Fruit fly (Drosophila melanogaster) whole organism, embryonic: ENCODE data around the gene tj.

Source experiments
- Ada2b ChIP-seq: fragments of 200-800 bp; sonication (Bioruptor generic); IDR thresholded peaks from 2 replicates; pipeline ENCODE4 v1.3.6; 2022; ENCODE audit warnings: missing biosample characterization, missing genetic modification characterization
- Atf6 ChIP-seq: fragments of 200-800 bp; sonication (Bioruptor generic); IDR thresholded peaks from 2 replicates; pipeline ENCODE4 v1.3.6; 2022; ENCODE audit warnings: missing biosample characterization, missing genetic modification characterization
- CG10267 ChIP-seq: fragments of 200-800 bp; sonication (Bioruptor generic); optimal IDR thresholded peaks from 2 replicates; lab custom pipeline; 2018; ENCODE audit warnings: missing biosample characterization, mild to moderate bottlenecking, missing genetic modification characterization, moderate library complexity
- CG12071 ChIP-seq: fragments of 200-800 bp; sonication (Bioruptor generic); optimal IDR thresholded peaks from 3 replicates; lab custom pipeline; 2018; ENCODE audit warnings: missing biosample characterization, mild to moderate bottlenecking, missing genetic modification characterization
- CG12299 ChIP-seq: fragments of 200-800 bp; sonication (Bioruptor generic); optimal IDR thresholded peaks from 2 replicates; lab custom pipeline; 2018; ENCODE audit warnings: missing biosample characterization, mild to moderate bottlenecking, missing genetic modification characterization
- CG12744 ChIP-seq: fragments of 200-800 bp; sonication (Bioruptor generic); optimal IDR thresholded peaks from 2 replicates; lab custom pipeline; 2016; ENCODE audit warnings: missing biosample characterization, missing genetic modification characterization
- CG12769 ChIP-seq: fragments of 200-800 bp; sonication (Bioruptor generic); optimal IDR thresholded peaks from 2 replicates; lab custom pipeline; 2019; ENCODE audit warnings: missing biosample characterization, mild to moderate bottlenecking, missing genetic modification characterization, moderate library complexity
- CG14710 ChIP-seq: fragments of 200-800 bp; sonication (Bioruptor generic); optimal IDR thresholded peaks from 3 replicates; lab custom pipeline; 2019; ENCODE audit warnings: missing biosample characterization, mild to moderate bottlenecking, missing genetic modification characterization, moderate library complexity
- CG1602 ChIP-seq: fragments of 200-800 bp; sonication (Bioruptor generic); optimal IDR thresholded peaks from 3 replicates; lab custom pipeline; 2016; ENCODE audit warnings: missing biosample characterization, missing genetic modification characterization
- CG1603 ChIP-seq: fragments of 200-800 bp; sonication (Bioruptor generic); optimal IDR thresholded peaks from 2 replicates; lab custom pipeline; 2019; ENCODE audit warnings: missing biosample characterization, mild to moderate bottlenecking, missing genetic modification characterization, moderate library complexity
- CG16815 ChIP-seq: fragments of 200-800 bp; sonication (Bioruptor generic); optimal IDR thresholded peaks from 3 replicates; lab custom pipeline; 2017; ENCODE audit warnings: missing biosample characterization, mild to moderate bottlenecking, missing genetic modification characterization
- CG16863 ChIP-seq: fragments of 200-800 bp; sonication (Bioruptor generic); optimal IDR thresholded peaks from 3 replicates; lab custom pipeline; 2016; ENCODE audit warnings: missing biosample characterization, missing genetic modification characterization
- CG17186 ChIP-seq: fragments of 200-800 bp; sonication (Bioruptor generic); optimal IDR thresholded peaks from 3 replicates; lab custom pipeline; 2017; ENCODE audit warnings: missing biosample characterization, missing genetic modification reagents, missing genetic modification characterization
- CG17328 ChIP-seq: fragments of 200-800 bp; sonication (Bioruptor generic); IDR thresholded peaks from 2 replicates; pipeline ENCODE4 v1.3.6; 2022; ENCODE audit warnings: missing biosample characterization, missing genetic modification characterization
- CG17359 ChIP-seq: fragments of 200-800 bp; sonication (Bioruptor generic); optimal IDR thresholded peaks from 3 replicates; lab custom pipeline; 2018; ENCODE audit warnings: missing biosample characterization, mild to moderate bottlenecking, missing genetic modification characterization, moderate library complexity
- CG17568 ChIP-seq: fragments of 200-800 bp; sonication (Bioruptor generic); optimal IDR thresholded peaks from 2 replicates; lab custom pipeline; 2018; ENCODE audit warnings: missing biosample characterization, mild to moderate bottlenecking, missing genetic modification characterization, moderate library complexity
- CG31224 ChIP-seq: fragments of 200-800 bp; sonication (Bioruptor generic); IDR thresholded peaks from 2 replicates; pipeline ENCODE4 v1.3.6; 2022; ENCODE audit warnings: missing biosample characterization, missing genetic modification characterization
- CG4730 ChIP-seq: fragments of 200-800 bp; sonication (Bioruptor generic); IDR thresholded peaks from 2 replicates; pipeline ENCODE4 v1.3.6; 2022; ENCODE audit warnings: missing biosample characterization, missing genetic modification characterization
- CG5245 ChIP-seq: fragments of 200-800 bp; sonication (Bioruptor generic); optimal IDR thresholded peaks from 3 replicates; lab custom pipeline; 2016; ENCODE audit warnings: missing biosample characterization, missing genetic modification characterization
- CG6854 ChIP-seq: fragments of 200-800 bp; sonication (Bioruptor generic); optimal IDR thresholded peaks from 3 replicates; lab custom pipeline; 2017; ENCODE audit warnings: missing biosample characterization, mild to moderate bottlenecking, missing genetic modification characterization
- CG7271 ChIP-seq: fragments of 200-800 bp; sonication (Bioruptor generic); optimal IDR thresholded peaks from 2 replicates; lab custom pipeline; 2018; ENCODE audit warnings: missing biosample characterization, mild to moderate bottlenecking, missing genetic modification characterization, moderate library complexity
- CG7928 ChIP-seq: fragments of 200-800 bp; sonication (Bioruptor generic); optimal IDR thresholded peaks from 2 replicates; lab custom pipeline; 2017; ENCODE audit warnings: missing biosample characterization, mild to moderate bottlenecking, missing genetic modification characterization
- CG8281 ChIP-seq: fragments of 200-800 bp; sonication (Bioruptor generic); optimal IDR thresholded peaks from 2 replicates; lab custom pipeline; 2018; ENCODE audit warnings: missing biosample characterization, mild to moderate bottlenecking, missing genetic modification characterization, moderate library complexity
- CG9215 ChIP-seq: fragments of 200-800 bp; sonication (Bioruptor generic); IDR thresholded peaks from 2 replicates; pipeline ENCODE4 v1.3.6; 2022; ENCODE audit warnings: missing biosample characterization, missing genetic modification characterization
- Dip3 ChIP-seq: fragments of 200-800 bp; sonication (Bioruptor generic); optimal IDR thresholded peaks from 3 replicates; lab custom pipeline; 2016; ENCODE audit warnings: missing biosample characterization, missing genetic modification characterization
- E2f1 ChIP-seq: fragments of 200-800 bp; sonication (Bioruptor generic); IDR thresholded peaks from 2 replicates; pipeline ENCODE4 v1.3.6; 2022; ENCODE audit warnings: missing biosample characterization, missing genetic modification characterization
- Hr51 ChIP-seq, 2 experiments: fragments of 200-800 bp; sonication (Bioruptor generic); optimal IDR thresholded peaks; 2 replicates in 1 of 2; 3 replicates in 1 of 2; lab custom pipeline; 2016 to 2018; ENCODE audit warnings: missing biosample characterization in 2 of 2, missing genetic modification characterization in 2 of 2, mild to moderate bottlenecking in 1 of 2, moderate library complexity in 1 of 2
- Kr ChIP-seq: fragments of 200-800 bp; sonication (Bioruptor generic); optimal IDR thresholded peaks from 2 replicates; lab custom pipeline; 2017; ENCODE audit warnings: missing biosample characterization, mild to moderate bottlenecking, missing genetic modification characterization
- Mad ChIP-seq: fragments of 200-800 bp; sonication (Bioruptor generic); optimal IDR thresholded peaks from 2 replicates; lab custom pipeline; 2016; ENCODE audit warnings: missing biosample characterization, missing genetic modification characterization
- Nf-YC ChIP-seq: fragments of 200-800 bp; optimal IDR thresholded peaks from 3 replicates; lab custom pipeline; 2019; ENCODE audit warnings: missing biosample characterization, mild to moderate bottlenecking, missing genetic modification characterization, moderate library complexity
- Rfx ChIP-seq: fragments of 200-800 bp; sonication (Bioruptor generic); IDR thresholded peaks from 2 replicates; pipeline ENCODE4 v1.3.6; 2022; ENCODE audit warnings: missing biosample characterization, missing genetic modification characterization
- ara ChIP-seq: fragments of 200-800 bp; sonication (Bioruptor generic); IDR thresholded peaks from 2 replicates; pipeline ENCODE4 v1.3.6; 2022; ENCODE audit warnings: missing biosample characterization, missing genetic modification characterization
- ase ChIP-seq: fragments of 200-800 bp; sonication (Bioruptor generic); IDR thresholded peaks from 3 replicates; pipeline ENCODE4 v1.3.6; 2022; ENCODE audit warnings: missing biosample characterization, missing genetic modification characterization
- az2 ChIP-seq: fragments of 200-800 bp; sonication (Bioruptor generic); optimal IDR thresholded peaks from 3 replicates; lab custom pipeline; 2016; ENCODE audit warnings: missing biosample characterization, missing genetic modification characterization
- chm ChIP-seq: fragments of 200-800 bp; sonication (Bioruptor generic); IDR thresholded peaks from 2 replicates; pipeline ENCODE4 v1.3.6; 2022; ENCODE audit warnings: missing biosample characterization, missing genetic modification characterization
- croc ChIP-seq: fragments of 200-800 bp; sonication (Bioruptor generic); conservative IDR thresholded peaks from 3 replicates; pipeline ENCODE4 v1.3.6; 2022; ENCODE audit warnings: missing biosample characterization, missing genetic modification characterization
- disco-r ChIP-seq: fragments of 200-800 bp; sonication (Bioruptor generic); optimal IDR thresholded peaks from 2 replicates; lab custom pipeline; 2016; ENCODE audit warnings: missing biosample characterization, missing genetic modification characterization
- dmrt11E ChIP-seq: fragments of 200-800 bp; sonication (Bioruptor generic); optimal IDR thresholded peaks from 3 replicates; lab custom pipeline; 2018; ENCODE audit warnings: missing biosample characterization, mild to moderate bottlenecking, missing genetic modification characterization, moderate library complexity
- en ChIP-seq: fragments of 200-800 bp; sonication (Bioruptor generic); optimal IDR thresholded peaks from 2 replicates; lab custom pipeline; 2016; ENCODE audit warnings: missing biosample characterization, missing genetic modification characterization
- fd3F ChIP-seq: fragments of 200-800 bp; sonication (Bioruptor generic); optimal IDR thresholded peaks from 2 replicates; lab custom pipeline; 2018; ENCODE audit warnings: missing biosample characterization, mild to moderate bottlenecking, missing genetic modification characterization, moderate library complexity
- fu2 ChIP-seq: fragments of 200-800 bp; sonication (Bioruptor generic); optimal IDR thresholded peaks from 2 replicates; lab custom pipeline; 2016; ENCODE audit warnings: missing biosample characterization, missing genetic modification characterization
- h ChIP-seq: fragments of >200 bp; optimal IDR thresholded peaks from 2 replicates; lab custom pipeline; 2017
- luna ChIP-seq: fragments of 200-800 bp; sonication (Bioruptor generic); optimal IDR thresholded peaks from 2 replicates; lab custom pipeline; 2016; ENCODE audit warnings: missing biosample characterization, missing genetic modification characterization
- mirr ChIP-seq: fragments of 200-800 bp; sonication (Bioruptor generic); optimal IDR thresholded peaks from 3 replicates; lab custom pipeline; 2018; ENCODE audit warnings: missing biosample characterization, mild to moderate bottlenecking, missing genetic modification characterization
- oc ChIP-seq: fragments of 200-800 bp; sonication (Bioruptor generic); optimal IDR thresholded peaks from 2 replicates; lab custom pipeline; 2018; ENCODE audit warnings: missing biosample characterization, mild to moderate bottlenecking, missing genetic modification characterization, moderate library complexity
- odd ChIP-seq: fragments of 200-800 bp; sonication (Bioruptor generic); optimal IDR thresholded peaks from 2 replicates; lab custom pipeline; 2017; ENCODE audit warnings: missing biosample characterization, mild to moderate bottlenecking, missing genetic modification characterization
- row ChIP-seq: fragments of 200-800 bp; sonication (Bioruptor generic); IDR thresholded peaks from 3 replicates; pipeline ENCODE4 v1.3.6; 2022; ENCODE audit warnings: missing biosample characterization, missing genetic modification characterization
- run ChIP-seq: fragments of 200-800 bp; sonication (Bioruptor generic); optimal IDR thresholded peaks from 3 replicates; lab custom pipeline; 2018; ENCODE audit warnings: missing biosample characterization, mild to moderate bottlenecking, missing genetic modification characterization
- trem ChIP-seq: fragments of 200-800 bp; optimal IDR thresholded peaks from 3 replicates; lab custom pipeline; 2019; ENCODE audit warnings: missing biosample characterization, mild to moderate bottlenecking, missing genetic modification characterization, moderate library complexity
- trh ChIP-seq: fragments of 200-800 bp; sonication (Bioruptor generic); optimal IDR thresholded peaks from 2 replicates; lab custom pipeline; 2016; ENCODE audit warnings: missing biosample characterization, missing genetic modification characterization
- tup ChIP-seq: fragments of 200-800 bp; sonication (Bioruptor generic); optimal IDR thresholded peaks from 2 replicates; lab custom pipeline; 2016; ENCODE audit warnings: missing biosample characterization, mild to moderate bottlenecking, missing genetic modification characterization, moderate library complexity
- wor ChIP-seq: fragments of 200-800 bp; sonication (Bioruptor generic); IDR thresholded peaks from 2 replicates; pipeline ENCODE4 v1.3.6; 2022; ENCODE audit warnings: missing biosample characterization, missing genetic modification characterization

The tj gene

dm6 chr2L:19444734-19445140 lies 19.3 kb upstream of the tj start, which contains the start of gene Hs2st (continued):
- peak; percentile 88 for TF ChIP-seq chm (GFP tag; lab: Robert Waterston, UW)
- TF ChIP-seq croc (GFP tag; lab: Robert Waterston, UW): peak; percentile 91
- peak; percentile 19 for TF ChIP-seq run (tag; lab: Kevin White, UChicago)
- TF ChIP-seq CG7271 (tag; lab: Kevin White, UChicago): peak; percentile 51
- TF ChIP-seq Dip3 (GFP tag; lab: Kevin White, UChicago): peak; percentile 97
- peak; percentile 96 for TF ChIP-seq CG12769 (tag; lab: Kevin White, UChicago)
- TF ChIP-seq CG4730: peak; percentile 90
- peak; percentile 96 for TF ChIP-seq Rfx (GFP tag; lab: Robert Waterston, UW)
- peak; percentile 81 for TF ChIP-seq trh (GFP tag; lab: Kevin White, UChicago)
- TF ChIP-seq oc: peak; percentile 65
- peak; percentile 90 for TF ChIP-seq Ada2b
- TF ChIP-seq fd3F (GFP tag; lab: Kevin White, UChicago): peak; percentile 88
- peak; percentile 86 for TF ChIP-seq ara (GFP tag; lab: Robert Waterston, UW)
- TF ChIP-seq CG8281 (tag; lab: Kevin White, UChicago): peak; percentile 65
- TF ChIP-seq Hr51 (GFP tag; optimal IDR thresholded peaks at IDR 0.05; lab: Kevin White, UChicago): peak; percentile 87 to 97
- TF ChIP-seq CG9215 (GFP tag; lab: Robert Waterston, UW): peak; percentile 96
- TF ChIP-seq CG17186 (GFP tag; lab: Kevin White, UChicago): peak; percentile 84
- TF ChIP-seq fu2: peak; percentile 96
- peak; percentile 95 for TF ChIP-seq CG1602 (GFP tag; lab: Kevin White, UChicago)
- peak; percentile 83 for TF ChIP-seq Nf-YC
- no peak for TF ChIP-seq h
- TF ChIP-seq CG10267 (tag; lab: Kevin White, UChicago): peak; percentile 99
- TF ChIP-seq CG16863 (GFP tag; lab: Kevin White, UChicago): peak; percentile 86
- TF ChIP-seq az2 (GFP tag; lab: Kevin White, UChicago): peak; percentile 94
- TF ChIP-seq luna (GFP tag; lab: Kevin White, UChicago): peak; percentile 83
- TF ChIP-seq CG6854: peak; percentile 58
- peak; percentile 79 for TF ChIP-seq mirr (GFP tag; lab: Kevin White, UChicago)
- peak; percentile 64 for TF ChIP-seq en (GFP tag; lab: Kevin White, UChicago)
- peak; percentile 71 for TF ChIP-seq CG7928 (GFP tag; lab: Kevin White, UChicago)
- peak; percentile 87 for TF ChIP-seq disco-r (GFP tag; lab: Kevin White, UChicago)
- TF ChIP-seq CG5245 (GFP tag; lab: Kevin White, UChicago): peak; percentile 90
- peak; percentile 47 for TF ChIP-seq CG12071 (GFP tag; lab: Kevin White, UChicago)
- TF ChIP-seq trem (tag; lab: Kevin White, UChicago): peak; percentile 83
- TF ChIP-seq CG17359: peak; percentile 85
- peak; percentile 69 for TF ChIP-seq odd
- peak; percentile 93 for TF ChIP-seq CG14710 (tag; lab: Kevin White, UChicago)
- peak; percentile 98 for TF ChIP-seq row
- peak; percentile 92 for TF ChIP-seq CG12744 (GFP tag; lab: Kevin White, UChicago)
- TF ChIP-seq CG16815: peak; percentile 94
- TF ChIP-seq Mad (GFP tag; lab: Kevin White, UChicago): peak; percentile 95
- TF ChIP-seq dmrt11E (tag; lab: Kevin White, UChicago): peak; percentile 89
- TF ChIP-seq CG17568 (GFP tag; lab: Kevin White, UChicago): no peak
- peak; percentile 90 for TF ChIP-seq CG31224
- peak; percentile 90 for TF ChIP-seq E2f1 (GFP tag; lab: Robert Waterston, UW)
- peak; percentile 90 for TF ChIP-seq Atf6
- TF ChIP-seq tup (GFP tag; lab: Kevin White, UChicago): peak; percentile 91
- TF ChIP-seq CG1603: peak; percentile 96
- TF ChIP-seq CG12299 (tag; lab: Kevin White, UChicago): peak; percentile 81
- peak; percentile 93 for TF ChIP-seq Kr (GFP tag; lab: Kevin White, UChicago)
- TF ChIP-seq CG17328 (GFP tag; lab: Robert Waterston, UW): peak; percentile 88
- TF ChIP-seq wor (GFP tag; lab: Robert Waterston, UW): peak; percentile 89
- TF ChIP-seq ase (GFP tag; lab: Robert Waterston, UW): peak; percentile 87; the same call in 2 of the 3 replicates
